Worm (Caenorhabditis elegans): ENCODE measurements around the gene nhr-105.
A peak's percentile ranks its signal among the peaks of the same experiment; 100 is the strongest.

Gene nhr-105

DNA sequence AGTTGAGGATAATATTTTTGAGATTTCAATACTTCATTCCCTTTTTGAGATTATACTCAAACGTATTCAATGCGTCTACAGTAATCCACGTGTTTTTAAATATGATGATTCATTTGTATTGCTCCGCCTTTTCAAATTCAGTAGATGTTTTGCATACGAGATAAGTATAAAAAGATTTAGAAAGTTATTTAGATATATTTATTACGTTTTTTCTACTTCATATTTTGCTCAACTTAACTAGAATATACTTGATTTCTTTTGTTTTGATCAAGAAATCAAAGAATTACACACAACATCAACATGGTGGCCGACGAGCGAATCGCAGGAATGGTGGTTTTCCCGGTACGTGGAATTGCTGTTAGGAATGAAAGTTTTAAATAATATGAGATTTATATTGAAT lies 7.7 kb downstream of the nhr-105 start, which contains the start of gene srx-50:
Gene srx-50, plus strand, starts transcription at position 301 of the 400 bp plus-strand sequence.
- TF ChIP-seq cog-1 (tag; optimal IDR thresholded peaks at IDR 0.05), result no peak

DNA sequence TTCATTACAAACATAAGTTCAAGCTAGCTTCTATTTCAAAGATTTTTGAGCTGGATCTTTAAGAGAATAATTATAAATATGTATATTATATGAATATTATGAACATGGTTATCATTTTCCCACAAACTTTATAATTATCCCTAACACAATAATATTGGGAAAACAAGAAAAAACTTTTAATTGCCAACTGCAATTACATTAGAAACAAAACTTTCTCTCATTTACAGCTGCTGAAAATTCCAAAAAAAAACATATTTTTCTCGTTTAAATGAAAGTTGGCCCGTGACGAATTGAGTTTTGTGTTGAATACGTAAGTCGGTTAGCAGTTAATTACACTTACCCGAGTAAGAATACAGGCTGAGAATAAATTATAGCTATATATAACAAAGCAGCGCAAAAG lies 12.7 kb downstream of the nhr-105 start:
- TF ChIP-seq ref-1 (GFP tag; conservative IDR thresholded peaks at IDR 0.05) (no peak), cog-1 (tag; optimal IDR thresholded peaks at IDR 0.05) (no peak), med-1 (GFP tag; optimal IDR thresholded peaks at IDR 0.05; ENCODE audit: insufficient read depth) (no peak), T22C8.4 (GFP tag; IDR thresholded peaks at IDR 0.05) (no peak), ztf-23 (GFP tag; IDR thresholded peaks at IDR 0.05) (no peak), flt-1 (GFP tag; IDR thresholded peaks at IDR 0.05) (no peak), klf-2 (GFP tag; conservative IDR thresholded peaks at IDR 0.05) (no peak), tab-1 (GFP tag; IDR thresholded peaks at IDR 0.05) (no peak), ztf-29 (GFP tag; IDR thresholded peaks at IDR 0.05) (no peak)

DNA sequence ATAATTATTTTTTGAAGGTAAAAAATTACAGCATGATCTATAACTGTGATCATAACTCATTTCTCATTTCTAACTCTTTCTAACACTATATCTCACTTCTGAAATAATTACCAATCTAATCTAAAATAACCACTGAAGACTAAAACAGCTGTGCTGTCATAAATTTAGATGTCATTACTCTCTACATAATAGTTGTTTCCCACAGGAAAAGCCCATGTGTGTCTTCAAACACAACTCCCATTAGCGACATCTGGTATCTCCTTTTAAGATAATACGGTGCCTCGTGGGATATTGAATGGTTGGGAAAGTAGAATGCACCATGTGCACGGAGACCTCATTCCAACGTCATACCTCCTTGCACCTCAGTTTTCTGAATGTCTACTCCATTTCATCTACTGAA lies 15.1 kb downstream of the nhr-105 start, which contains the start of gene Y43B11AL.1:
Gene Y43B11AL.1, plus strand, starts transcription at position 301 of the 400 bp plus-strand sequence.
- TF ChIP-seq med-1 (GFP tag; optimal IDR thresholded peaks at IDR 0.05; ENCODE audit: insufficient read depth) (no peak), tab-1 (GFP tag; IDR thresholded peaks at IDR 0.05) (no peak), ztf-29 (GFP tag; IDR thresholded peaks at IDR 0.05) (no peak), klf-2 (GFP tag; conservative IDR thresholded peaks at IDR 0.05) (no peak), ref-1 (GFP tag; conservative IDR thresholded peaks at IDR 0.05) (no peak), ztf-23 (GFP tag; IDR thresholded peaks at IDR 0.05) (no peak), T22C8.4 (GFP tag; IDR thresholded peaks at IDR 0.05) (no peak), flt-1 (GFP tag; IDR thresholded peaks at IDR 0.05) (no peak)

DNA sequence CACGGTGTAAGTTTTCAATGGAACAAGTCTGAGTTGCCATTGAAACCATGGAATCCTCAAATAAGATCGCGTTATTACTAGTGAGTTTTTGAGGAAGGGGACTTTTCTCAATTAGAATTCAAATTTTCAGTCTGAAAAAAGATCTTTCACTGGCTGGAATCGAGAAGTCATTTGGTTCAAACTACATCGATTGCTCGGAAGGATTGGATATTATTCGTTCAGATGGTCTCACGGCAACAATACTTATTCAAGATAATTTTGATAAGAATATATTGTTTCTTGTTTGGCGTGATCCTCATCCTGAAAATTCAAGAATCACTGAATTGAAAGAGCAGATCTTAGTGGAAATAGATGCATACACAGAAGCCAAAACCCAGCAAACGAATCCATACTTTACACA lies 17.5 kb downstream of the nhr-105 start:
- TF ChIP-seq ztf-23 (GFP tag; IDR thresholded peaks at IDR 0.05) (no peak), med-1 (GFP tag; optimal IDR thresholded peaks at IDR 0.05; ENCODE audit: insufficient read depth) (no peak), tab-1 (GFP tag; IDR thresholded peaks at IDR 0.05) (no peak), ztf-29 (GFP tag; IDR thresholded peaks at IDR 0.05) (no peak), flt-1 (GFP tag; IDR thresholded peaks at IDR 0.05) (no peak), cog-1 (tag; optimal IDR thresholded peaks at IDR 0.05) (no peak), T22C8.4 (GFP tag; IDR thresholded peaks at IDR 0.05) (no peak), ref-1 (GFP tag; conservative IDR thresholded peaks at IDR 0.05) (no peak), klf-2 (GFP tag; conservative IDR thresholded peaks at IDR 0.05) (no peak)

DNA sequence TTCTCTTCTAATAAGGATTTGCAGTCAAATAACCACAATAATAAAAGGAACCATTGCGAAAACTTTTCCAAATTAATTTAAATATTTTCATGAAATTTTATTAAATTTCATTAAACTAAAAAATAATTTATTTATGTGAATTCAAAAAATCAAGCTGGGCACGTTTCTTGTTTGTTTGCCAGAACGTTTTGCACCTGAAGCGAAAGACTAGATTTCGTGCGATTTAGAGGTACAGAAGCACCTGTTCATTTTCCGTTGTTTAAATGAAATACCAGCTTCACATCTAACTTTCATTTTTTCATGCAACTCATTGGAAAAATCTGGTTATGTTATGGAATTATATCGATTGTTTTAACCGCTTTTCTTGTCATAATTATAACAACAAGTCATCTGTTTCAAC lies 22.2 kb downstream of the nhr-105 start, which contains the start of gene srg-48:
Gene srg-48, plus strand, starts transcription at position 301 of the 400 bp plus-strand sequence.
- no peak for TF ChIP-seq ztf-29 (GFP tag; IDR thresholded peaks at IDR 0.05)
- TF ChIP-seq ref-1 (GFP tag; conservative IDR thresholded peaks at IDR 0.05), result no peak
- TF ChIP-seq cog-1 (tag; optimal IDR thresholded peaks at IDR 0.05), result no peak
- TF ChIP-seq klf-2 (GFP tag; conservative IDR thresholded peaks at IDR 0.05), result no peak
- TF ChIP-seq med-1 (GFP tag; optimal IDR thresholded peaks at IDR 0.05; ENCODE audit: insufficient read depth), result no peak
- no peak for TF ChIP-seq T22C8.4 (GFP tag; IDR thresholded peaks at IDR 0.05)
- no peak for TF ChIP-seq ztf-23 (GFP tag; IDR thresholded peaks at IDR 0.05)
- no peak for TF ChIP-seq tab-1 (GFP tag; IDR thresholded peaks at IDR 0.05)
- TF ChIP-seq flt-1 (GFP tag; IDR thresholded peaks at IDR 0.05), result no peak

DNA sequence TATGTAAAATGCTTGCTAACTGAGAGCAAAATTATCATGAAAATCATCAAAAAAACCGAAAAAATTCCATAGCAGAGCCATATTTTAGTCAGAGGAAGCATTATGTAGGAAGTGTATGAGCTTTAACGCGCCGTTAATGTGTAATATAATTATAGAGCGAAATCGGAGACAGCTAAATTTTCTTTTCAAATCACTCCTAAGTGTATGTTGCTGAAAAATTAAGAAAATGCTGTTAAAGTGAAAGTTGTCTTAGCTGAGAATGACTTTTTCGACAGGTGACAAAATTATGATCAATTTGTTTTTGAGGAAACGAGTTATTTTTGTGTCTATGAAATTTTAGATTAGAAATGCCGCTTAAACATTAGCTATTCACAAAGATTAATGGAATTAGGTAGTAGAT lies 25.1 kb downstream of the nhr-105 start, which contains the start of gene srg-50:
Gene srg-50, minus strand, starts transcription at position 101 of the 400 bp plus-strand sequence.
- TF ChIP-seq ztf-29 (GFP tag; IDR thresholded peaks at IDR 0.05) (no peak), T22C8.4 (GFP tag; IDR thresholded peaks at IDR 0.05) (no peak), tab-1 (GFP tag; IDR thresholded peaks at IDR 0.05) (no peak)

DNA sequence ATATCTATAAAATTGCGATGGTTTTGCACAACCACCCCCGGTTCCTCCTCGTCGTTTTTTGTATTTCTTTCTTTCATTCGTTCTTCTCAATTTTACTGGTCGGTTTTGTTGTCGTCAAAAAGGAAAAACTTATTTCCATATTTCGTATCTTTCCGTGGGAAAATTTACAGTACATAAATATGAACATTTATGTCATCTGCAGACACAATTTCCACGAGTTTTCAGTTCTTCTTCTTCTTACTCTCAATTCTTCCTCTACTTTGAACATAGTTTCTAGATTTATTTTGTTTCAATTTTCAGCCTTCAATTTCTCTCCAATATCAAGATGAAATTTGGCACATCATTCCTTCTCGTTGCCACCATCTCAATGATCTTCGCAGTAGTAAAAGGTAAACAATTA lies 31.3 kb downstream of the nhr-105 start, which contains the start of gene Y43B11AR.1:
Gene Y43B11AR.1, plus strand, starts transcription at position 301 of the 400 bp plus-strand sequence.
- TF ChIP-seq klf-2 (GFP tag; conservative IDR thresholded peaks at IDR 0.05), result no peak
- TF ChIP-seq ref-1 (GFP tag; conservative IDR thresholded peaks at IDR 0.05), result no peak
- TF ChIP-seq med-1 (GFP tag; optimal IDR thresholded peaks at IDR 0.05; ENCODE audit: insufficient read depth), result no peak
- TF ChIP-seq flt-1 (GFP tag; IDR thresholded peaks at IDR 0.05), result no peak
- no peak for TF ChIP-seq ztf-29 (GFP tag; IDR thresholded peaks at IDR 0.05)
- TF ChIP-seq cog-1 (tag; optimal IDR thresholded peaks at IDR 0.05), result no peak
- TF ChIP-seq T22C8.4 (GFP tag; IDR thresholded peaks at IDR 0.05), result no peak
- no peak for TF ChIP-seq ztf-23 (GFP tag; IDR thresholded peaks at IDR 0.05)
- no peak for TF ChIP-seq tab-1 (GFP tag; IDR thresholded peaks at IDR 0.05)

DNA sequence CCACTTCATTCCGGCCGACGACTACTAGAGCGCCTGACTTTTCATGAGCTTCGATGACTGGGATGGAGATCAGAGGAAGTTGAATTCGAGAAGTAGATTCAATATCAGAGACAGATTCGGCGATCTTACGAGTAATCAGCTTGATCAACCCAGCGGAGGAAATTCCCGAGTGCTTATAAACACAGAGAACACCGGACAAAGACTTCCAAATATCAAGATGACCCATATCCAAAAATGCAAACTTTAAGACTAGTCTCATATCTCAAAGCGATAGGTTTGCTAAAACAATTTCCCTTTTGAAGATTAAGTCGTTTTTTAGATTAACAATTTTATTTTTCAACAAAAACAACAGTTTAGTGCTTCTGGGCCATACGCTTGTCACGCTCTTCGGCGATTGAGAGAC lies 33.4 kb downstream of the nhr-105 start, which contains the start of gene Y43B11AR.3:
Gene Y43B11AR.3, minus strand, starts transcription at position 335 of the 403 bp plus-strand sequence.
- TF ChIP-seq cog-1 (tag; optimal IDR thresholded peaks at IDR 0.05), result no peak
- TF ChIP-seq ref-1 (GFP tag; conservative IDR thresholded peaks at IDR 0.05), result no peak
- peak; percentile 32; the same call in 1 of the 2 replicates for TF ChIP-seq flt-1 (GFP tag; IDR thresholded peaks at IDR 0.05)
- TF ChIP-seq klf-2 (GFP tag; conservative IDR thresholded peaks at IDR 0.05), result no peak
- TF ChIP-seq T22C8.4 (GFP tag; IDR thresholded peaks at IDR 0.05), result no peak
- TF ChIP-seq ztf-23 (GFP tag; IDR thresholded peaks at IDR 0.05), result no peak
- no peak for TF ChIP-seq tab-1 (GFP tag; IDR thresholded peaks at IDR 0.05)
- TF ChIP-seq ztf-29 (GFP tag; IDR thresholded peaks at IDR 0.05), result no peak
- no peak for TF ChIP-seq med-1 (GFP tag; optimal IDR thresholded peaks at IDR 0.05; ENCODE audit: insufficient read depth)

DNA sequence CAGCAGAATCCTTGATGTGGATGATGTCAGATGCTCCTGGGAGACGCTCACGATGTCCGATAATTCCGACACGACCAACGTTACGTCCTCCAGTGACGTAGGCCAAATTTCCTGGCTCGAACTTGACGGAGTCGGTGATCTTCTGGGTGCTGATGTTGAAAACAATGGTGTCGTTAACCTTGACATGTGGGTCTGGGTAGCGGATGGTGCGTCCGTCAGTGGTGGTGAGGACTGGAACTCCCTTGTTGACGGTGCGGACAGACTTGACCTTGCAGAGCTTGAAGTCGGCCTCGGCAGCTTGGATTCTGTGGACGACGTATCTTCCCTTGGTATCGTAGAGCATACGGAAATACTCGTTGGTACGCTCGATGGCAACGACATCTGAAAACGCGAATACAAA lies 34.0 kb downstream of the nhr-105 start:
- no peak for TF ChIP-seq klf-2 (GFP tag; conservative IDR thresholded peaks at IDR 0.05)
- TF ChIP-seq ztf-23 (GFP tag; IDR thresholded peaks at IDR 0.05), result no peak
- no peak for TF ChIP-seq ztf-29 (GFP tag; IDR thresholded peaks at IDR 0.05)
- no peak for TF ChIP-seq ref-1 (GFP tag; conservative IDR thresholded peaks at IDR 0.05)
- TF ChIP-seq tab-1 (GFP tag; IDR thresholded peaks at IDR 0.05), result no peak
- no peak for TF ChIP-seq cog-1 (tag; optimal IDR thresholded peaks at IDR 0.05)
- TF ChIP-seq T22C8.4 (GFP tag; IDR thresholded peaks at IDR 0.05), result no peak
- TF ChIP-seq med-1 (GFP tag; optimal IDR thresholded peaks at IDR 0.05; ENCODE audit: insufficient read depth), result no peak
- no peak for TF ChIP-seq flt-1 (GFP tag; IDR thresholded peaks at IDR 0.05)

DNA sequence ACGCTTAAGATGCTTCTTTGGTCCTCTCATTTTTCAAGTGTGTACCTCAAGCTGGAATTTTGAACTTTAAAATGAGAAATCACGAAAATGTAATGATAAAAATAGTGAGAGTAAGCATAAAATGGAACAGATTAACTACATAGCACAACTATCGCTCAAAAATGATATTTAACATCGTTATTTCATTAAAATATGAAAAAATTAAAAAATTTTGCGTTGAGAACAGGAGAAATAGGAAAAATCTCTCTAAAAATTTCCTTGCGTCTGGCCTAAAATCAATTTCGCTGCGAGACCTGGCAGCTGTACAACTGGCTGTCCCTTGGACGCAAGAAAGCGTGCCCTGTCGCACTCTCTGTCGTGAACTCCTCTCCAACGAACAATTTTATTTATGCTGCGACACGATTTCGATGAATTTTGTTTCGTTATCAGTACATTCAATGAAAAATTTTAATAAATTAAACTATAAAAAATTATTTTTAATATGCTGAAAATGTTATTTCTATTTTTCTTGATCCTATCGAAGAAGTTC lies 34.7 kb downstream of the nhr-105 start, which contains the start of gene rps-4:
Gene rps-4, minus strand, starts transcription at position 51 of the 529 bp plus-strand sequence.
- TF ChIP-seq T22C8.4 (GFP tag; IDR thresholded peaks at IDR 0.05) (no peak), ref-1 (GFP tag; conservative IDR thresholded peaks at IDR 0.05) (no peak), tab-1 (GFP tag; IDR thresholded peaks at IDR 0.05) (no peak), klf-2 (GFP tag; conservative IDR thresholded peaks at IDR 0.05) (no peak), ztf-23 (GFP tag; IDR thresholded peaks at IDR 0.05) (no peak), cog-1 (tag; optimal IDR thresholded peaks at IDR 0.05) (peak; percentile 61), ztf-29 (GFP tag; IDR thresholded peaks at IDR 0.05) (no peak), med-1 (GFP tag; optimal IDR thresholded peaks at IDR 0.05; ENCODE audit: insufficient read depth) (no peak), flt-1 (GFP tag; IDR thresholded peaks at IDR 0.05) (peak; percentile 83)
